Worm (Caenorhabditis elegans): Measurements from ENCODE around the gene unc-80.
A peak's percentile ranks its signal among the peaks of the same experiment; 100 is the strongest.

The unc-80 gene

ce11 chrV:20845524-20846208, 33.7 kb upstream of the unc-80 start, which contains the start of the genes F31D4.2 and fkb-6:
TSS of gene F31D4.2 (minus strand) at chrV:20845546.
TSS of gene fkb-6 (plus strand) at chrV:20846158.
- no peak for TF ChIP-seq sea-1 (GFP tag; conservative IDR thresholded peaks at IDR 0.05)
- peak; percentile 56 for TF ChIP-seq F13C5.2 (tag; optimal IDR thresholded peaks at IDR 0.05)

- TF ChIP-seq tbx-37 (GFP tag; conservative IDR thresholded peaks at IDR 0.05) (no peak), tra-4 (tag; optimal IDR thresholded peaks at IDR 0.05) (no peak)
Measured at ce11 chrV:20847743-20848229, 31.6 kb upstream of the unc-80 start.

- TF ChIP-seq sea-1 (GFP tag; conservative IDR thresholded peaks at IDR 0.05) (0 out of 2 replicates have a peak, but pooled peaks have one; percentile 6), aly-1 (tag; optimal IDR thresholded peaks at IDR 0.05) (no peak)
Measured at ce11 chrV:20850580-20850979, 28.8 kb upstream of the unc-80 start, which contains the start of gene clec-264. TSS of gene clec-264 (minus strand) at chrV:20850701.

- no peak for TF ChIP-seq tbx-37 (GFP tag; conservative IDR thresholded peaks at IDR 0.05)
- TF ChIP-seq scrt-1 (GFP tag; IDR thresholded peaks at IDR 0.05) = no peak
- no peak for TF ChIP-seq sea-1 (GFP tag; conservative IDR thresholded peaks at IDR 0.05)
- peak; percentile 9 for TF ChIP-seq hmg-4 (GFP tag; optimal IDR thresholded peaks at IDR 0.05)
- TF ChIP-seq ceh-36 (tag; optimal IDR thresholded peaks at IDR 0.05) = no peak
- peak; percentile 70 for TF ChIP-seq F13C5.2 (tag; optimal IDR thresholded peaks at IDR 0.05)
- TF ChIP-seq hnd-1 (tag; optimal IDR thresholded peaks at IDR 0.05) = no peak
- no peak for TF ChIP-seq ets-7 (tag; optimal IDR thresholded peaks at IDR 0.05)
- no peak for TF ChIP-seq tra-4 (tag; optimal IDR thresholded peaks at IDR 0.05)
- TF ChIP-seq tbx-11 (GFP tag; IDR thresholded peaks at IDR 0.05) = no peak
- no peak for TF ChIP-seq B0310.2 (tag; optimal IDR thresholded peaks at IDR 0.05)
- TF ChIP-seq pes-1 (GFP tag; IDR thresholded peaks at IDR 0.05) = 0 out of 2 replicates have a peak, but pooled peaks have one; percentile 33
Measured at ce11 chrV:20851847-20852386, 27.5 kb upstream of the unc-80 start, which contains the start of gene ndua-1. TSS of gene ndua-1 (minus strand) at chrV:20851897.

- no peak for TF ChIP-seq tbx-37 (GFP tag; conservative IDR thresholded peaks at IDR 0.05)
- TF ChIP-seq B0310.2 (tag; optimal IDR thresholded peaks at IDR 0.05) = no peak
- no peak for TF ChIP-seq F13C5.2 (tag; optimal IDR thresholded peaks at IDR 0.05)
Measured at ce11 chrV:20853581-20854161, 25.7 kb upstream of the unc-80 start, which contains the start of gene F31D4.5. TSS of gene F31D4.5 (plus strand) at chrV:20854071.

- TF ChIP-seq tbx-11 (GFP tag; IDR thresholded peaks at IDR 0.05) (no peak), scrt-1 (GFP tag; IDR thresholded peaks at IDR 0.05) (no peak), F13C5.2 (tag; optimal IDR thresholded peaks at IDR 0.05) (no peak), pes-1 (GFP tag; IDR thresholded peaks at IDR 0.05) (no peak), hnd-1 (tag; optimal IDR thresholded peaks at IDR 0.05) (no peak), hmg-4 (GFP tag; optimal IDR thresholded peaks at IDR 0.05) (no peak), ama-1 (optimal IDR thresholded peaks at IDR 0.05) (no peak), ets-7 (tag; optimal IDR thresholded peaks at IDR 0.05) (no peak), hmbx-1 (tag; optimal IDR thresholded peaks at IDR 0.05) (no peak)
Measured at ce11 chrV:20861080-20861479, 18.3 kb upstream of the unc-80 start, which contains the start of gene try-4. TSS of gene try-4 (minus strand) at chrV:20861153.

ce11 chrV:20862681-20863080, 16.7 kb upstream of the unc-80 start, which contains the start of gene twk-35:
TSS of gene twk-35 (plus strand) at chrV:20862981.
- no peak for TF ChIP-seq ama-1 (optimal IDR thresholded peaks at IDR 0.05)
- TF ChIP-seq hmg-4 (GFP tag; optimal IDR thresholded peaks at IDR 0.05) = no peak
- no peak for TF ChIP-seq B0310.2 (tag; optimal IDR thresholded peaks at IDR 0.05)
- no peak for TF ChIP-seq aly-1 (tag; optimal IDR thresholded peaks at IDR 0.05)
- TF ChIP-seq ceh-36 (tag; optimal IDR thresholded peaks at IDR 0.05) = no peak
- no peak for TF ChIP-seq F13C5.2 (tag; optimal IDR thresholded peaks at IDR 0.05)
- no peak for TF ChIP-seq tbx-37 (GFP tag; conservative IDR thresholded peaks at IDR 0.05)

- TF ChIP-seq ets-7 (tag; optimal IDR thresholded peaks at IDR 0.05) (no peak), ceh-36 (tag; optimal IDR thresholded peaks at IDR 0.05) (no peak), hnd-1 (tag; optimal IDR thresholded peaks at IDR 0.05) (no peak), aly-1 (tag; optimal IDR thresholded peaks at IDR 0.05) (no peak), ceh-13 (GFP tag; optimal IDR thresholded peaks at IDR 0.05) (no peak), pes-1 (GFP tag; IDR thresholded peaks at IDR 0.05) (no peak), B0310.2 (tag; optimal IDR thresholded peaks at IDR 0.05) (no peak), tbx-37 (GFP tag; conservative IDR thresholded peaks at IDR 0.05) (no peak), sea-1 (GFP tag; conservative IDR thresholded peaks at IDR 0.05) (no peak), F13C5.2 (tag; optimal IDR thresholded peaks at IDR 0.05) (no peak), ama-1 (optimal IDR thresholded peaks at IDR 0.05) (no peak), tbx-11 (GFP tag; IDR thresholded peaks at IDR 0.05) (no peak)
Measured at ce11 chrV:20866406-20866805, 13.0 kb upstream of the unc-80 start.

ce11 chrV:20868329-20868728, 11.1 kb upstream of the unc-80 start, which contains the start of gene F31D4.8:
TSS of gene F31D4.8 (minus strand) at chrV:20868429.
- TF ChIP-seq sea-1 (GFP tag; conservative IDR thresholded peaks at IDR 0.05) = no peak
- TF ChIP-seq ceh-13 (GFP tag; optimal IDR thresholded peaks at IDR 0.05) = no peak
- TF ChIP-seq flt-1 (GFP tag; IDR thresholded peaks at IDR 0.05) = no peak
- TF ChIP-seq hmg-4 (GFP tag; optimal IDR thresholded peaks at IDR 0.05) = no peak
- no peak for TF ChIP-seq tbx-37 (GFP tag; conservative IDR thresholded peaks at IDR 0.05)
- no peak for TF ChIP-seq aly-1 (tag; optimal IDR thresholded peaks at IDR 0.05)
- TF ChIP-seq tra-4 (tag; optimal IDR thresholded peaks at IDR 0.05) = no peak
- no peak for TF ChIP-seq F13C5.2 (tag; optimal IDR thresholded peaks at IDR 0.05)
- no peak for TF ChIP-seq hmbx-1 (tag; optimal IDR thresholded peaks at IDR 0.05)
- TF ChIP-seq ets-7 (tag; optimal IDR thresholded peaks at IDR 0.05) = no peak
- no peak for TF ChIP-seq scrt-1 (GFP tag; IDR thresholded peaks at IDR 0.05)
- no peak for TF ChIP-seq B0310.2 (tag; optimal IDR thresholded peaks at IDR 0.05)
- no peak for TF ChIP-seq ama-1 (optimal IDR thresholded peaks at IDR 0.05)
- no peak for TF ChIP-seq hnd-1 (tag; optimal IDR thresholded peaks at IDR 0.05)
- no peak for TF ChIP-seq ceh-36 (tag; optimal IDR thresholded peaks at IDR 0.05)
- no peak for TF ChIP-seq tbx-11 (GFP tag; IDR thresholded peaks at IDR 0.05)
- TF ChIP-seq pes-1 (GFP tag; IDR thresholded peaks at IDR 0.05) = no peak
